Fruit fly (Drosophila melanogaster) whole organism, adult: Measurements from ENCODE around the gene CG10338.

ENCODE experiments used
- CG11617 ChIP-seq: fragments of 200-800 bp; sonication (Bioruptor generic); optimal IDR thresholded peaks from 2 replicates; lab custom pipeline; 2017; ENCODE audit warnings: mild to moderate bottlenecking, missing biosample characterization, missing genetic modification reagents, missing genetic modification characterization
- CG12768 ChIP-seq: fragments of 200-800 bp; sonication (Bioruptor generic); optimal IDR thresholded peaks from 2 replicates; lab custom pipeline; 2017; ENCODE audit warnings: missing biosample characterization, missing genetic modification characterization, mild to moderate bottlenecking, moderate library complexity, missing genetic modification reagents
- CG14711 ChIP-seq: fragments of 200-800 bp; sonication (Bioruptor generic); optimal IDR thresholded peaks from 2 replicates; lab custom pipeline; 2018; ENCODE audit warnings: missing biosample characterization, mild to moderate bottlenecking, missing genetic modification characterization, moderate library complexity
- CG1620 ChIP-seq: fragments of 200-800 bp; sonication (Bioruptor generic); optimal IDR thresholded peaks from 2 replicates; lab custom pipeline; 2016; ENCODE audit warnings: missing biosample characterization, missing genetic modification characterization
- CG33017 ChIP-seq: fragments of 200-800 bp; sonication (Bioruptor generic); optimal IDR thresholded peaks from 2 replicates; lab custom pipeline; 2018; ENCODE audit warnings: missing biosample characterization, mild to moderate bottlenecking, missing genetic modification characterization, moderate library complexity
- CG5204 ChIP-seq: fragments of 200-800 bp; sonication (Bioruptor generic); optimal IDR thresholded peaks from 2 replicates; lab custom pipeline; 2016; ENCODE audit warnings: missing biosample characterization, missing genetic modification characterization
- CG7045 ChIP-seq: fragments of 200-800 bp; sonication (Bioruptor generic); optimal IDR thresholded peaks from 2 replicates; lab custom pipeline; 2017; ENCODE audit warnings: missing biosample characterization, mild to moderate bottlenecking, missing genetic modification characterization
- CG7101 ChIP-seq: fragments of 200-800 bp; sonication (Bioruptor generic); optimal IDR thresholded peaks from 2 replicates; lab custom pipeline; 2018; ENCODE audit warnings: missing biosample characterization, mild to moderate bottlenecking, missing genetic modification characterization, moderate library complexity
- Clk ChIP-seq: fragments of 200-800 bp; sonication (Bioruptor generic); optimal IDR thresholded peaks from 2 replicates; lab custom pipeline; 2017; ENCODE audit warnings: missing biosample characterization, missing genetic modification characterization
- Crg-1 ChIP-seq: fragments of 200-800 bp; sonication (Bioruptor generic); optimal IDR thresholded peaks from 2 replicates; lab custom pipeline; 2016; ENCODE audit warnings: missing biosample characterization, missing genetic modification characterization
- Hr96 ChIP-seq: fragments of 200-800 bp; sonication (Bioruptor generic); optimal IDR thresholded peaks from 2 replicates; lab custom pipeline; 2016; ENCODE audit warnings: missing biosample characterization, missing genetic modification characterization
- Mnt ChIP-seq: fragments of 200-800 bp; sonication (Bioruptor generic); optimal IDR thresholded peaks from 2 replicates; lab custom pipeline; 2016; ENCODE audit warnings: missing biosample characterization, mild to moderate bottlenecking, missing genetic modification characterization
- bab1 ChIP-seq: fragments of 200-800 bp; sonication (Bioruptor generic); optimal IDR thresholded peaks from 3 replicates; lab custom pipeline; 2019; ENCODE audit warnings: missing biosample characterization, mild to moderate bottlenecking, missing genetic modification characterization, moderate library complexity
- cic ChIP-seq: fragments of 200-800 bp; sonication (Bioruptor generic); optimal IDR thresholded peaks from 2 replicates; lab custom pipeline; 2017; ENCODE audit warnings: missing biosample characterization, mild to moderate bottlenecking, missing genetic modification characterization, moderate library complexity
- cnc ChIP-seq, 2 experiments: fragments of >200 bp; optimal IDR thresholded peaks; 2 replicates each; lab custom pipeline; 2017
- kay ChIP-seq: fragments of 200-800 bp; sonication (Bioruptor generic); peaks from one replicate; lab custom pipeline; 2016; ENCODE audit warnings: missing biosample characterization, missing genetic modification characterization, borderline replicate concordance
- ovo ChIP-seq: fragments of 200-800 bp; sonication (Bioruptor generic); optimal IDR thresholded peaks from 2 replicates; lab custom pipeline; 2016; ENCODE audit warnings: missing biosample characterization, missing genetic modification characterization
- pad ChIP-seq: fragments of 200-800 bp; sonication (Bioruptor generic); optimal IDR thresholded peaks from 3 replicates; lab custom pipeline; 2017; ENCODE audit warnings: missing biosample characterization, missing genetic modification characterization, mild to moderate bottlenecking, moderate library complexity, missing genetic modification reagents
- tj ChIP-seq: fragments of 200-800 bp; sonication (Bioruptor generic); optimal IDR thresholded peaks from 3 replicates; lab custom pipeline; 2017; ENCODE audit warnings: missing biosample characterization, mild to moderate bottlenecking, missing genetic modification characterization, moderate library complexity
- toe ChIP-seq: fragments of 200-800 bp; sonication (Bioruptor generic); optimal IDR thresholded peaks from 2 replicates; lab custom pipeline; 2016; ENCODE audit warnings: missing biosample characterization, missing genetic modification characterization

Gene CG10338

dm6 chr2L:18695404-18695804 lies at the start of gene CG10338, which contains the start of gene CG10383:
Gene CG10338, plus strand, starts transcription at chr2L:18695664.
Gene CG10383, minus strand, starts transcription at chr2L:18695602.
- TF ChIP-seq CG14711 (peak; percentile 83), toe (GFP tag; lab: Kevin White, UChicago) (no peak), CG12768 (peak; percentile 87), CG5204 (GFP tag; lab: Kevin White, UChicago) (no peak), Crg-1 (GFP tag; lab: Kevin White, UChicago) (peak; percentile 88), CG7045 (GFP tag; lab: Kevin White, UChicago) (peak; percentile 69), Clk (GFP tag; lab: Kevin White, UChicago) (peak; percentile 65), cnc (optimal IDR thresholded peaks at IDR 0.05; lab: Kevin White, UChicago) (no peak), kay (GFP tag; lab: Kevin White, UChicago) (no peak), CG1620 (GFP tag; lab: Kevin White, UChicago) (peak; percentile 87), Hr96 (peak; percentile 84), CG11617 (GFP tag; lab: Kevin White, UChicago) (peak; percentile 87), tj (GFP tag; lab: Kevin White, UChicago) (peak; percentile 55), CG33017 (peak; percentile 79), CG7101 (tag; lab: Kevin White, UChicago) (peak; percentile 89), Mnt (GFP tag; lab: Kevin White, UChicago) (peak; percentile 85), cic (GFP tag; lab: Kevin White, UChicago) (peak; percentile 64), pad (GFP tag; lab: Kevin White, UChicago) (peak; percentile 69), bab1 (GFP tag; lab: Kevin White, UChicago) (peak; percentile 87), ovo (GFP tag; lab: Kevin White, UChicago) (peak; percentile 54)

DNA sequence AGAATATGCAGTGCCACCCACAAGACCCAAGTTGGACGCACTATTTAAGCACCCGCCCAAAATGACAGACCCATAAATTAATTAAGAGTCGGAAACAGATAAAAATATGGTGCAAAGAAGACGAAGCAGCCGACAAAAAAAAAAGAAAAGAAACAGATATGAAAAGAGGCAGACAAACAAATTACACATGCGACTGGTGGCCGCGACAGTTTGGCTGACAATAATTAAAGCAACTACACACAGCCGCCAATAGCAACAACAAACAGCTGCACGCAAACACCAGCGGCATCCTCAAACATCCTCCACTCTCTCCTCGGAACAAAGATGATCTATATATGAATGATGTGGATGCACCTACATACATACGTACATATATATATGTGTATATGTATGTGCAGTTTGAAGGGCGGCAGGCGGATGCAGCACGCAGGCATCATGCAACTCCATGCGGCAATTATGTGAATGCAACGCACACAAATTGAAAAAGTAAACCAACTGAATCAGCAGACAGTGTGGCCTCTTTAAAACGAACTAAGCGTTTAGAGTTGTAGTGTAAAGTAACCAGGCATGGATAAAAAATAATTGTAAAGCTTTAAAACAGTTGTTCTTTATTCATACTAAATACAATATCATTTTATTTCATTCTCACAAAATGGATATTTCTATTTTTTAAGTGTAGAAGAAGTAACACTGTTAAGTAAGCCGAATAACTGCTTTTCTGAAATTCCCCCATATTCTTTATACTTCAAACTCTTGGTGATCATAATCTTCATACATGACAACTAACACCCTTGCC lies 47.4 kb upstream of the CG10338 start:
- TF ChIP-seq CG7101 (tag; lab: Kevin White, UChicago): no peak
- peak; percentile 20 for TF ChIP-seq kay (GFP tag; lab: Kevin White, UChicago)

dm6 chr2L:18652663-18653327 lies 42.7 kb upstream of the CG10338 start, which contains the start of gene Cyp310a1:
Gene Cyp310a1, minus strand, starts transcription at chr2L:18653010.
- TF ChIP-seq CG12768: no peak
- no peak for TF ChIP-seq CG33017
- no peak for TF ChIP-seq Crg-1 (GFP tag; lab: Kevin White, UChicago)

dm6 chr2L:18653328-18653675 lies 42.2 kb upstream of the CG10338 start:
- peak; percentile 23 for TF ChIP-seq CG14711
- TF ChIP-seq Hr96: no peak
- no peak for TF ChIP-seq CG7045 (GFP tag; lab: Kevin White, UChicago)
- no peak for TF ChIP-seq Clk (GFP tag; lab: Kevin White, UChicago)

DNA sequence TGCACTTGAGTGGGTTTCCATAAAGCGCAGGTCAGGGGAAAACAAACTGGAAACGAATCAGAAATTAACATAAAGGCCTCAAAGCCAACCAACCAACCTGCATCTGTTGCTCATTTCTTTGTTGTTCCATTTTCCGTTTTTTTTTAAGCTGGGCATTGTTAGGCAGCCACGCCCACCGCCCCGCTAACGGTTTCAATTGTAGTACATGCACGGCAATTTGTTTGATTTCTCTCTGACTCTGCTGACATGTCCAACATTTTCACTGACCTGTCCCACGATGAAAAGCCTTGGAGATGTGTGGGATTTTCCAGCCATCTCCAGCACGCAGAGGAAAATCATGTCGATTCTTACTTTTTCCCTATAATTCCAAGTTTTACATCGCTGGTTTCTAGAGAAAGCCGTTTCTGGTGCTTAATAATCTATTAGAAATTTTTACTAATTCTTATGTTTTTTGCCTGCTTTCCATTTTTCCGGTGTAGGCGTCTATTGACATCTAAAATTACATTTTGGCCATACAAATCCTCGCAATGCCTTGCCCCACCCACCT lies 38.7 kb upstream of the CG10338 start:
- TF ChIP-seq CG7101 (tag; lab: Kevin White, UChicago) (no peak), toe (GFP tag; lab: Kevin White, UChicago) (no peak), CG1620 (GFP tag; lab: Kevin White, UChicago) (no peak), pad (GFP tag; lab: Kevin White, UChicago) (no peak), CG12768 (no peak), Mnt (GFP tag; lab: Kevin White, UChicago) (no peak), CG7045 (GFP tag; lab: Kevin White, UChicago) (no peak), tj (GFP tag; lab: Kevin White, UChicago) (no peak), Clk (GFP tag; lab: Kevin White, UChicago) (no peak), CG14711 (no peak), ovo (GFP tag; lab: Kevin White, UChicago) (no peak), CG5204 (GFP tag; lab: Kevin White, UChicago) (no peak), Hr96 (no peak), cnc (optimal IDR thresholded peaks at IDR 0.05; lab: Kevin White, UChicago) (no peak), kay (GFP tag; lab: Kevin White, UChicago) (no peak), CG33017 (no peak), CG11617 (GFP tag; lab: Kevin White, UChicago) (no peak), cic (GFP tag; lab: Kevin White, UChicago) (no peak)

dm6 chr2L:18658108-18658507 lies 37.4 kb upstream of the CG10338 start:
- TF ChIP-seq Crg-1 (GFP tag; lab: Kevin White, UChicago) (no peak), cic (GFP tag; lab: Kevin White, UChicago) (no peak), CG5204 (GFP tag; lab: Kevin White, UChicago) (no peak), cnc (optimal IDR thresholded peaks at IDR 0.05; lab: Kevin White, UChicago) (no peak), Hr96 (no peak), toe (GFP tag; lab: Kevin White, UChicago) (no peak), CG7045 (GFP tag; lab: Kevin White, UChicago) (no peak), Clk (GFP tag; lab: Kevin White, UChicago) (no peak), CG14711 (no peak), CG33017 (no peak), CG12768 (no peak), tj (GFP tag; lab: Kevin White, UChicago) (no peak), CG1620 (GFP tag; lab: Kevin White, UChicago) (no peak), ovo (GFP tag; lab: Kevin White, UChicago) (no peak), pad (GFP tag; lab: Kevin White, UChicago) (no peak), bab1 (GFP tag; lab: Kevin White, UChicago) (no peak), CG11617 (GFP tag; lab: Kevin White, UChicago) (no peak), kay (GFP tag; lab: Kevin White, UChicago) (no peak), Mnt (GFP tag; lab: Kevin White, UChicago) (no peak)
